Worm (Caenorhabditis elegans) whole organism, L3 larva: ENCODE results near the gene D2096.11.

Experiments
- R02D3.7 ChIP-seq: fragments of 150-350 bp; optimal IDR thresholded peaks from 2 replicates; lab custom pipeline; 2014; ENCODE audit warnings: missing biosample characterization, missing genetic modification characterization
- ZK546.5 ChIP-seq: sonication (generic microtip); optimal IDR thresholded peaks from 2 replicates; lab custom pipeline; 2017; ENCODE audit warnings: missing biosample characterization, missing genetic modification characterization
- aly-2 ChIP-seq: fragments of 150-350 bp; optimal IDR thresholded peaks from 2 replicates; lab custom pipeline; 2014; ENCODE audit warnings: missing biosample characterization, missing genetic modification characterization
- ama-1 ChIP-seq: fragments of 150-350 bp; optimal IDR thresholded peaks from 2 replicates; lab custom pipeline; 2018
- ceh-16 ChIP-seq: sonication (generic microtip); optimal IDR thresholded peaks from 2 replicates; lab custom pipeline; 2017; ENCODE audit warnings: missing biosample characterization, missing genetic modification characterization
- ceh-28 ChIP-seq: fragments of 150-350 bp; optimal IDR thresholded peaks from 2 replicates; lab custom pipeline; 2014; ENCODE audit warnings: missing biosample characterization, missing genetic modification reagents, missing genetic modification characterization
- ceh-82 ChIP-seq: fragments of 150-350 bp; optimal IDR thresholded peaks from 2 replicates; lab custom pipeline; 2014; ENCODE audit warnings: missing biosample characterization, missing genetic modification characterization
- ceh-9 ChIP-seq: sonication (generic microtip); optimal IDR thresholded peaks from 2 replicates; lab custom pipeline; 2018; ENCODE audit warnings: missing biosample characterization, missing genetic modification characterization
- daf-12 ChIP-seq: fragments of 150-350 bp; optimal IDR thresholded peaks from 2 replicates; lab custom pipeline; 2014; ENCODE audit warnings: missing biosample characterization, missing genetic modification reagents, missing genetic modification characterization
- egl-27 ChIP-seq: sonication (generic microtip); optimal IDR thresholded peaks from 4 replicates; lab custom pipeline; 2017; ENCODE audit warnings: missing biosample characterization, missing genetic modification reagents, missing genetic modification characterization
- egl-5 ChIP-seq: fragments of 150-350 bp; optimal IDR thresholded peaks from 2 replicates; lab custom pipeline; 2017; ENCODE audit warnings: missing biosample characterization, missing genetic modification reagents, missing genetic modification characterization, inconsistent platforms
- elt-1 ChIP-seq: fragments of 150-350 bp; optimal IDR thresholded peaks from 2 replicates; lab custom pipeline; 2014; ENCODE audit warnings: missing biosample characterization, missing genetic modification characterization
- elt-2 ChIP-seq: sonication (generic microtip); optimal IDR thresholded peaks from 2 replicates; lab custom pipeline; 2016; ENCODE audit warnings: missing genetic modification reagents, mild to moderate bottlenecking, missing genetic modification characterization, missing compliant biosample characterization
- elt-3 ChIP-seq, 3 experiments: fragments of 150-350 bp in 1 of 3; sonication (generic microtip) in 2 of 3; optimal IDR thresholded peaks; 2 replicates in 2 of 3; 4 replicates in 1 of 3; lab custom pipeline; 2014 to 2017; ENCODE audit warnings: missing biosample characterization in 3 of 3, missing genetic modification characterization in 3 of 3
- eor-1 ChIP-seq, 2 experiments: fragments of 150-350 bp; optimal IDR thresholded peaks; 2 replicates each; lab custom pipeline; 2014 to 2018; ENCODE audit warnings: missing biosample characterization in 2 of 2, missing genetic modification characterization in 2 of 2
- fkh-10 ChIP-seq: sonication (generic microtip); optimal IDR thresholded peaks from 2 replicates; lab custom pipeline; 2017; ENCODE audit warnings: missing biosample characterization, missing genetic modification reagents, missing genetic modification characterization
- fkh-2 ChIP-seq: fragments of 150-350 bp; optimal IDR thresholded peaks from 2 replicates; lab custom pipeline; 2014; ENCODE audit warnings: missing biosample characterization, missing genetic modification reagents, missing genetic modification characterization
- fos-1 ChIP-seq: fragments of 150-350 bp; optimal IDR thresholded peaks from 2 replicates; lab custom pipeline; 2014; ENCODE audit warnings: missing biosample characterization, missing genetic modification characterization
- hmg-11 ChIP-seq: sonication (generic microtip); optimal IDR thresholded peaks from 2 replicates; lab custom pipeline; 2016; ENCODE audit warnings: missing genetic modification characterization, missing compliant biosample characterization
- jun-1 ChIP-seq: fragments of 150-350 bp; optimal IDR thresholded peaks from 2 replicates; lab custom pipeline; 2014; ENCODE audit warnings: missing biosample characterization, missing genetic modification reagents, missing genetic modification characterization
- lin-15B ChIP-seq: fragments of 150-350 bp; optimal IDR thresholded peaks from 2 replicates; lab custom pipeline; 2014; ENCODE audit warnings: missing biosample characterization, missing genetic modification characterization
- lin-39 ChIP-seq: fragments of 150-350 bp; optimal IDR thresholded peaks from 2 replicates; lab custom pipeline; 2018; ENCODE audit warnings: missing biosample characterization, missing genetic modification reagents, missing genetic modification characterization
- lsy-12 ChIP-seq: sonication (generic microtip); optimal IDR thresholded peaks from 2 replicates; lab custom pipeline; 2016; ENCODE audit warnings: mild to moderate bottlenecking, missing genetic modification characterization, missing compliant biosample characterization
- mdl-1 ChIP-seq: fragments of 150-350 bp; optimal IDR thresholded peaks from 2 replicates; lab custom pipeline; 2014; ENCODE audit warnings: missing biosample characterization, missing genetic modification characterization
- mml-1 ChIP-seq: fragments of 150-350 bp; sonication (generic microtip); optimal IDR thresholded peaks from 3 replicates; lab custom pipeline; 2014; ENCODE audit warnings: missing biosample characterization, missing genetic modification characterization
- nfya-1 ChIP-seq: sonication (generic microtip); optimal IDR thresholded peaks from 2 replicates; lab custom pipeline; 2017; ENCODE audit warnings: missing genetic modification characterization, mild to moderate bottlenecking, missing compliant biosample characterization, antibody characterized with exemption, moderate library complexity; ENCODE audit not compliant: insufficient read depth
- nhr-11 ChIP-seq: fragments of 150-350 bp; optimal IDR thresholded peaks from 2 replicates; lab custom pipeline; 2014; ENCODE audit warnings: missing biosample characterization, missing genetic modification characterization
- nhr-12 ChIP-seq: fragments of 150-350 bp; optimal IDR thresholded peaks from 2 replicates; lab custom pipeline; 2014; ENCODE audit warnings: missing biosample characterization, missing genetic modification characterization
- nhr-23 ChIP-seq: fragments of 150-350 bp; optimal IDR thresholded peaks from 2 replicates; lab custom pipeline; 2014; ENCODE audit warnings: missing biosample characterization, missing genetic modification reagents, missing genetic modification characterization
- nhr-237 ChIP-seq: fragments of 150-350 bp; optimal IDR thresholded peaks from 2 replicates; lab custom pipeline; 2014; ENCODE audit warnings: missing biosample characterization, missing genetic modification characterization
- nhr-25 ChIP-seq: sonication (generic microtip); optimal IDR thresholded peaks from 2 replicates; lab custom pipeline; 2017; ENCODE audit warnings: missing biosample characterization, missing genetic modification characterization
- nhr-28 ChIP-seq: fragments of 150-350 bp; optimal IDR thresholded peaks from 2 replicates; lab custom pipeline; 2014; ENCODE audit warnings: missing biosample characterization, missing genetic modification characterization
- nhr-43 ChIP-seq: sonication (generic microtip); optimal IDR thresholded peaks from 2 replicates; lab custom pipeline; 2016; ENCODE audit warnings: mild to moderate bottlenecking, missing genetic modification characterization, missing compliant biosample characterization; ENCODE audit not compliant: poor library complexity, severe bottlenecking
- nhr-67 ChIP-seq: fragments of 150-350 bp; optimal IDR thresholded peaks from 2 replicates; lab custom pipeline; 2014; ENCODE audit warnings: missing biosample characterization, missing genetic modification characterization
- nhr-76 ChIP-seq: fragments of 150-350 bp; sonication (generic microtip); optimal IDR thresholded peaks from 5 replicates; lab custom pipeline; 2014; ENCODE audit warnings: missing biosample characterization, missing genetic modification characterization
- nhr-77 ChIP-seq: fragments of 150-350 bp; optimal IDR thresholded peaks from 2 replicates; lab custom pipeline; 2014; ENCODE audit warnings: missing biosample characterization, missing genetic modification characterization
- pha-4 ChIP-seq: fragments of 150-350 bp; optimal IDR thresholded peaks from 2 replicates; lab custom pipeline; 2014; ENCODE audit warnings: missing biosample characterization, missing genetic modification reagents, missing genetic modification characterization
- pqm-1 ChIP-seq: fragments of 150-350 bp; optimal IDR thresholded peaks from 2 replicates; lab custom pipeline; 2017; ENCODE audit warnings: missing biosample characterization, missing genetic modification characterization, inconsistent platforms
- sea-2 ChIP-seq: fragments of 150-350 bp; sonication (generic microtip); optimal IDR thresholded peaks from 4 replicates; lab custom pipeline; 2014; ENCODE audit warnings: missing biosample characterization, missing genetic modification reagents, missing genetic modification characterization
- skn-1 ChIP-seq: fragments of 150-350 bp; optimal IDR thresholded peaks from 2 replicates; lab custom pipeline; 2014; ENCODE audit warnings: missing biosample characterization, missing genetic modification characterization
- snpc-4 ChIP-seq: fragments of 150-350 bp; optimal IDR thresholded peaks from 2 replicates; lab custom pipeline; 2014; ENCODE audit warnings: missing biosample characterization, missing genetic modification characterization
- tbx-2 ChIP-seq: sonication (generic microtip); optimal IDR thresholded peaks from 2 replicates; lab custom pipeline; 2016; ENCODE audit warnings: mild to moderate bottlenecking, missing genetic modification characterization, missing compliant biosample characterization
- unc-39 ChIP-seq: sonication (generic microtip); optimal IDR thresholded peaks from 4 replicates; lab custom pipeline; 2017; ENCODE audit warnings: missing biosample characterization, missing genetic modification characterization
- unc-62 ChIP-seq: fragments of 150-350 bp; sonication (generic microtip); optimal IDR thresholded peaks from 4 replicates; lab custom pipeline; 2014; ENCODE audit warnings: missing biosample characterization, missing genetic modification reagents, missing genetic modification characterization
- zag-1 ChIP-seq: fragments of 150-350 bp; optimal IDR thresholded peaks from 2 replicates; lab custom pipeline; 2014; ENCODE audit warnings: missing biosample characterization, missing genetic modification characterization
- ztf-4 ChIP-seq: fragments of 150-350 bp; optimal IDR thresholded peaks from 2 replicates; lab custom pipeline; 2014; ENCODE audit warnings: missing biosample characterization, missing genetic modification characterization

The D2096.11 gene

DNA sequence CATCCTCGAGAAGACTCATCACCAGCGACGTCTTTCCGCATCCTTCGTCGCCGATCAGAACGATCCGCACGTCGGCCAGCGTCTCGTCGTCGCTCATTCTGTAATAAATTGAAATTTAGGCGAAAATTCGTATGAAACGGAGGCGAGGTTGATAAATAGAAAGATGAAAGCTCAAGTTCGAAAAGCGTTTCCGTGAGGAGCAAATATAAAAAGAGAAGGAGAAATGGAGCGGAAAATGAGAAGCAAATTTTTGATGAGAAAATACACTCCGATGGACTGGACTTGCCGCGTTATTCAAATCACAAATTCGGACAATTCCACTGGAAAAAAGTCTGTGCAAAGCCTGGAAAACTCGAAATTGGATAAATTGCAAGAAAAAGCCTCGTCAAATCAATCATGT lies at the start of gene D2096.11:
Gene D2096.11 (minus strand): TSS at position 101 of the 400 bp plus-strand sequence.
- TF ChIP-seq daf-12 (tag; lab: Kevin White, UChicago) (no peak), elt-2 (tag; lab: Kevin White, UChicago) (no peak), lin-15B (tag; lab: Kevin White, UChicago) (no peak), sea-2 (GFP tag; lab: Kevin White, UChicago) (no peak), unc-39 (no peak), nhr-11 (tag; lab: Kevin White, UChicago) (no peak), nhr-67 (tag; lab: Kevin White, UChicago) (no peak), lsy-12 (no peak), lin-39 (tag; lab: Kevin White, UChicago) (no peak), jun-1 (no peak), unc-62 (GFP tag; lab: Kevin White, UChicago) (no peak), fos-1 (tag; lab: Kevin White, UChicago) (no peak), pqm-1 (tag; lab: Kevin White, UChicago) (no peak), mml-1 (tag; lab: Kevin White, UChicago) (no peak)

DNA sequence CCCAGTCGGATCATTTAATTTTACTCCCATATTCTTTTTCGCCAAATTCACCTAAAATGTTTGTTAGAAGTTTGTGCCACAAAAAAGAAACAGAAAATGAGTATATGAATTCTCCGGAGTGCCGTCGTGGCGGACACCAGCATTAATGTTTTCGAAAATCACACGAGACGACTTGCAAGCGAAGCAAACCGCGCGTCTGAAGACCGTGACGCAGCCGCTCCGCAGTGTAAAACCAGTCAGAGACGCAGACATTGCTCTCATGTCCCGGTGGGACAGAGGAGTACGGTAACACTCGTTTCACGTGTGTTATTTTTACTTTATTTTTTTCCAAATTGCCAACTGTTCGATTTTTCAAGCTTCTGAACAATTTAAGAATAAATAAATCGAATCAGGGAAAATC lies 38.7 kb upstream of the D2096.11 start, which contains the start of the genes T26A8.4 and pdtf-1:
Gene T26A8.4 (minus strand): TSS at position 185 of the 400 bp plus-strand sequence.
Gene pdtf-1 (plus strand): TSS at position 330 of the 400 bp plus-strand sequence.
- TF ChIP-seq tbx-2 (peak; percentile 64), sea-2 (GFP tag; lab: Kevin White, UChicago) (peak; percentile 2), ceh-28 (tag; lab: Kevin White, UChicago) (peak; percentile 86), jun-1 (peak; percentile 93), mml-1 (tag; lab: Kevin White, UChicago) (no peak), nhr-25 (tag; lab: Kevin White, UChicago) (peak; percentile 99), fkh-2 (no peak), ceh-9 (tag; lab: Kevin White, UChicago) (no peak), pqm-1 (tag; lab: Kevin White, UChicago) (peak; percentile 87), ceh-16 (tag; lab: Kevin White, UChicago) (no peak), mdl-1 (tag; lab: Kevin White, UChicago) (peak; percentile 85), lsy-12 (peak; percentile 92), nhr-11 (tag; lab: Kevin White, UChicago) (peak; percentile 85), egl-5 (tag; lab: Kevin White, UChicago) (peak; percentile 94), nhr-67 (tag; lab: Kevin White, UChicago) (no peak), ztf-4 (tag; lab: Kevin White, UChicago) (peak; percentile 77), ama-1 (lab: Kevin White, UChicago) (peak; percentile 94), zag-1 (tag; lab: Kevin White, UChicago) (peak; percentile 68), nhr-237 (tag; lab: Kevin White, UChicago) (no peak), lin-15B (tag; lab: Kevin White, UChicago) (peak; percentile 94), unc-62 (GFP tag; lab: Kevin White, UChicago) (peak; percentile 20), nhr-23 (tag; lab: Kevin White, UChicago) (peak; percentile 99), hmg-11 (tag; lab: Kevin White, UChicago) (peak; percentile 75), unc-39 (no peak), ceh-82 (tag; lab: Kevin White, UChicago) (peak; percentile 82), pha-4 (peak; percentile 99), nhr-12 (no peak), R02D3.7 (peak; percentile 89), snpc-4 (tag; lab: Kevin White, UChicago) (peak; percentile 94), nhr-76 (tag; lab: Kevin White, UChicago) (peak; percentile 68), eor-1 (tag; optimal IDR thresholded peaks at IDR 0.05; lab: Kevin White, UChicago) (no peak), lin-39 (tag; lab: Kevin White, UChicago) (peak; percentile 98), nhr-77 (tag; lab: Kevin White, UChicago) (peak; percentile 60), aly-2 (tag; lab: Kevin White, UChicago) (no peak), nhr-43 (tag; lab: Kevin White, UChicago) (peak; percentile 93), fos-1 (tag; lab: Kevin White, UChicago) (peak; percentile 46), fkh-10 (GFP tag; lab: Kevin White, UChicago) (peak; percentile 57), egl-27 (peak; percentile 79), skn-1 (tag; lab: Kevin White, UChicago) (peak; percentile 94), ZK546.5 (tag; lab: Kevin White, UChicago) (no peak), elt-1 (tag; lab: Kevin White, UChicago) (peak; percentile 39), nfya-1 (tag; lab: Kevin White, UChicago) (peak; percentile 100), nhr-28 (tag; lab: Kevin White, UChicago) (peak; percentile 22), elt-2 (tag; lab: Kevin White, UChicago) (peak; percentile 77), elt-3 (tag; optimal IDR thresholded peaks at IDR 0.05; lab: Kevin White, UChicago) (peak; percentile 1 to 86 (median 40))
